Worm (Caenorhabditis elegans): Measurements from ENCODE around the gene unc-17.

Gene unc-17

DNA sequence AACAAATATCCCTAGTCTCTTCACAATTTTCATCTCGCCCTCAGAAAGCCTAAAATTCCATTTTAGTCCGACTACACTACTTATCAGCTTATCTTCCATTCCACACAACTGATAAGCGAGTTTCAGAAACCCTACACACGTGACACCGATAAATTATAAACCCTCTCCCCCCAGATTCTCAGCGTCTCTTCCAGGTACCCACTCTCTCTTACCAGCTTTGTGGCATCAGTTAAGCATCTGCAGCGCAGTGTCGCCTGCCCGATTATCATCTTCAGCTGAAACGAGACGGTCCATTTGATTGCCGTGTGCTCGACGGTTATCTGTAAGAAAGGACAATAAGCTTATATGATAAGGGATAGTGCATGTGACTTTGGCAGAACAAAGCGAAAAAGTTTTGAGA lies 12.7 kb downstream of the unc-17 start (continued):
- TF ChIP-seq dox-1 (GFP tag; IDR thresholded peaks at IDR 0.05) (peak; percentile 75), egl-18 (GFP tag; IDR thresholded peaks at IDR 0.05) (no peak), B0035.1 (tag; optimal IDR thresholded peaks at IDR 0.05) (no peak), F39B2.1 (GFP tag; IDR thresholded peaks at IDR 0.05) (no peak), lir-1 (GFP tag; conservative IDR thresholded peaks at IDR 0.05) (no peak), F55B11.4 (tag; optimal IDR thresholded peaks at IDR 0.05; ENCODE audit: borderline replicate concordance, insufficient read depth) (no peak), ceh-100 (GFP tag; IDR thresholded peaks at IDR 0.05) (no peak), B0019.2 (GFP tag; conservative IDR thresholded peaks at IDR 0.05) (no peak), unc-62 (GFP tag; optimal IDR thresholded peaks at IDR 0.05) (no peak), F33H1.4 (GFP tag; IDR thresholded peaks at IDR 0.05) (no peak), hlh-26 (GFP tag; conservative IDR thresholded peaks at IDR 0.05) (no peak), Y95B8A.8 (GFP tag; IDR thresholded peaks at IDR 0.05) (no peak), akir-1 (GFP tag; optimal IDR thresholded peaks at IDR 0.05) (no peak), rec-8 (tag; optimal IDR thresholded peaks at IDR 0.05) (no peak), B0261.1 (tag; optimal IDR thresholded peaks at IDR 0.05) (no peak), T26A5.8 (tag; optimal IDR thresholded peaks at IDR 0.05) (no peak), pbrm-1 (GFP tag; IDR thresholded peaks at IDR 0.05) (no peak), tbp1 (GFP tag; optimal IDR thresholded peaks at IDR 0.05) (peak; percentile 50), tlf-1 (GFP tag; optimal IDR thresholded peaks at IDR 0.05) (peak; percentile 82), bed-1 (GFP tag; IDR thresholded peaks at IDR 0.05) (no peak), xnd-1 (tag; optimal IDR thresholded peaks at IDR 0.05) (no peak), K11D2.4 (GFP tag; IDR thresholded peaks at IDR 0.05) (0 out of 2 replicates have a peak, but pooled peaks have one; percentile 53), ztf-6 (GFP tag; IDR thresholded peaks at IDR 0.05) (no peak), egrh-3 (GFP tag; IDR thresholded peaks at IDR 0.05) (0 out of 2 replicates have a peak, but pooled peaks have one; percentile 33), ceh-27 (GFP tag; optimal IDR thresholded peaks at IDR 0.05) (no peak), dpff-1 (tag; optimal IDR thresholded peaks at IDR 0.05) (no peak), F23B12.7 (tag; optimal IDR thresholded peaks at IDR 0.05; ENCODE audit: insufficient read depth) (no peak), snpc-1.3 (tag; optimal IDR thresholded peaks at IDR 0.05; ENCODE audit: insufficient read depth) (no peak), nhr-120 (GFP tag; IDR thresholded peaks at IDR 0.05) (no peak), nfya-1 (tag; optimal IDR thresholded peaks at IDR 0.05; ENCODE audit: borderline replicate concordance, insufficient read depth) (no peak), nhr-179 (tag; optimal IDR thresholded peaks at IDR 0.05) (no peak), nfya-2 (GFP tag; IDR thresholded peaks at IDR 0.05) (no peak)

DNA sequence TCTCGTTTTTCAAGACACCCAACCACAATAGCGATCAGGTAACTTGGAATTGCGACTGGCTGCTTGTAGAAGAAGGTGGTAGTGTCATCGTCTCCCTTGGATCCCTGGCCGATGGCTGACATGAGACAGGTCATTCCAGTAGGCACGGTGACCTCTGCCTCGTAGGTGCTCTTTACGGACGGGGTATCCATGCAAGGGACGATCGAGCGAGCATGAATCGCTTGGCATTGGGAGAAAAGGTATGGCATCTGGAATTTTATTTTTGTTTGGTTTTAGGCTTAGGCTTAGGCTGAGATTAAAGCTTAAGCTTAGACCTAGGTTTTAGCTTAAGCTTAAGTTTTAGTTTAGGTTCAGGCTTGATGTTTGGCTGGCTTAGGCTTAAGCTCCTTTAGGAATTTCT lies 13.5 kb downstream of the unc-17 start:
- TF ChIP-seq lir-1 (GFP tag; conservative IDR thresholded peaks at IDR 0.05) (no peak), hlh-12 (tag; optimal IDR thresholded peaks at IDR 0.05) (no peak), chd-7 (tag; optimal IDR thresholded peaks at IDR 0.05) (no peak), repo-1 (tag; optimal IDR thresholded peaks at IDR 0.05) (no peak), lin-54 (GFP tag; optimal IDR thresholded peaks at IDR 0.05) (no peak), F37B4.10 (GFP tag; IDR thresholded peaks at IDR 0.05) (no peak), snpc-1.3 (tag; optimal IDR thresholded peaks at IDR 0.05; ENCODE audit: insufficient read depth) (no peak)
